Worm (Caenorhabditis elegans) whole organism, L1 larva: ENCODE data around the gene Y54G2A.49.

Experiments
- dpl-1 ChIP-seq, 3 experiments: fragments of 150-350 bp in 2 of 3; sonication (generic microtip) in 1 of 3; optimal IDR thresholded peaks; 2 replicates each; lab custom pipeline; 2014 to 2017; ENCODE audit warnings: missing biosample characterization in 3 of 3, missing genetic modification characterization in 3 of 3, missing genetic modification reagents in 3 of 3
- elt-3 ChIP-seq, 6 experiments: fragments of 150-350 bp in 1 of 6; sonication (generic microtip); optimal IDR thresholded peaks; 2 replicates each; lab custom pipeline; 2017 to 2018; ENCODE audit warnings: missing biosample characterization in 6 of 6, missing genetic modification characterization in 6 of 6, inconsistent platforms in 1 of 6
- lin-35 ChIP-seq, 2 experiments: fragments of 150-350 bp; optimal IDR thresholded peaks; 2 replicates each; lab custom pipeline; 2014; ENCODE audit warnings: missing biosample characterization in 2 of 2, missing genetic modification characterization in 2 of 2, missing genetic modification reagents in 2 of 2
- mdl-1 ChIP-seq, 2 experiments: fragments of 150-350 bp; optimal IDR thresholded peaks; 2 replicates each; lab custom pipeline; 2014 to 2017; ENCODE audit warnings: missing biosample characterization in 2 of 2, missing genetic modification characterization in 2 of 2, inconsistent platforms in 1 of 2
- pax-3 ChIP-seq: fragments of 200-800 bp; sonication (Bioruptor generic); optimal IDR thresholded peaks from 2 replicates; lab custom pipeline; 2018; ENCODE audit warnings: mild to moderate bottlenecking, missing genetic modification characterization, moderate library complexity, missing compliant biosample characterization
- snpc-4 ChIP-seq: fragments of 150-350 bp; optimal IDR thresholded peaks from 2 replicates; lab custom pipeline; 2014; ENCODE audit warnings: missing biosample characterization, missing genetic modification characterization
- sox-4 ChIP-seq: sonication (generic microtip); optimal IDR thresholded peaks from 2 replicates; lab custom pipeline; 2016; ENCODE audit warnings: missing genetic modification characterization, missing compliant biosample characterization

DNA sequence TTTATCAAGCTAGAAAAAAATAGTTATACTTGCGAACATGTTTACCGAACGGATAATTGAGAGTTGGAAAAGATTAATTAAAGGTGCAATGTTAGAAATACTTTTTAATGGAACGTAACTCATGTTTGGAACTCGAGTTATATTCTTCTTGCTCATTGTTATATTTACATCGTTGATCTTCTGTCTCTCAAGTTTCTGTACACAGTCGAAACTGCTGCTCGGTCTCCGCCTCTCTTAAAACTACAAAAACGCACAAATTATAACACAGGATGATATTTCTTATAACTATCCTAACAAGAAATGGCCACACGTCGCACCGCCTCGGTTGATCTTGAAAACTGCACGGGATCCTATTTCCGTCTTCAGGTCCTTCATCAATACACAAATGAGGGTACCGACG lies 18.5 kb downstream of the Y54G2A.49 start, which contains the start of gene pudl-2:
- TF ChIP-seq pax-3 (tag; lab: Kevin White, UChicago) (no peak), dpl-1 (GFP tag; optimal IDR thresholded peaks at IDR 0.05; lab: Kevin White, UChicago) (no peak), elt-3 (tag; optimal IDR thresholded peaks at IDR 0.05; lab: Kevin White, UChicago) (no peak), lin-35 (GFP tag; optimal IDR thresholded peaks at IDR 0.05; lab: Kevin White, UChicago) (no peak), sox-4 (tag; lab: Kevin White, UChicago) (no peak), snpc-4 (tag; lab: Kevin White, UChicago) (no peak), mdl-1 (tag; optimal IDR thresholded peaks at IDR 0.05; lab: Kevin White, UChicago) (no peak)
